Worm (Caenorhabditis elegans) whole organism, late embryonic: Measurements from ENCODE around the gene chs-2.

Source experiments
- C38D4.7 ChIP-seq: fragments of 200-800 bp; sonication (Bioruptor generic); optimal IDR thresholded peaks from 2 replicates; lab custom pipeline; 2018; ENCODE audit warnings: mild to moderate bottlenecking, missing genetic modification characterization, moderate library complexity, missing compliant biosample characterization
- K09A11.1 ChIP-seq: sonication (generic microtip); optimal IDR thresholded peaks from 2 replicates; lab custom pipeline; 2017; ENCODE audit warnings: antibody characterized with exemption, mild to moderate bottlenecking, missing genetic modification characterization, missing compliant biosample characterization; ENCODE audit not compliant: insufficient read depth
- T23F11.4 ChIP-seq: fragments of 200-800 bp; sonication (Bioruptor generic); optimal IDR thresholded peaks from 2 replicates; lab custom pipeline; 2018; ENCODE audit warnings: mild to moderate bottlenecking, missing genetic modification characterization, missing compliant biosample characterization
- ama-1 ChIP-seq: fragments of 150-350 bp; optimal IDR thresholded peaks from 2 replicates; lab custom pipeline; 2014
- ceh-14 ChIP-seq: sonication (generic microtip); optimal IDR thresholded peaks from 2 replicates; lab custom pipeline; 2016; ENCODE audit warnings: missing genotype, missing genetic modification characterization, missing compliant biosample characterization
- ceh-24 ChIP-seq: sonication (generic microtip); optimal IDR thresholded peaks from 2 replicates; lab custom pipeline; 2016; ENCODE audit warnings: mild to moderate bottlenecking, missing genetic modification characterization, missing compliant biosample characterization
- ceh-30 ChIP-seq: fragments of 150-350 bp; optimal IDR thresholded peaks from 2 replicates; lab custom pipeline; 2014; ENCODE audit warnings: missing biosample characterization, missing genetic modification characterization
- ceh-31 ChIP-seq: sonication (generic microtip); optimal IDR thresholded peaks from 2 replicates; lab custom pipeline; 2016; ENCODE audit warnings: missing genetic modification characterization, missing compliant biosample characterization
- ceh-34 ChIP-seq: sonication (generic microtip); optimal IDR thresholded peaks from 2 replicates; lab custom pipeline; 2016; ENCODE audit warnings: mild to moderate bottlenecking, missing genetic modification characterization, missing compliant biosample characterization
- ceh-45 ChIP-seq: fragments of 200-800 bp; sonication (Bioruptor generic); IDR thresholded peaks from 2 replicates; pipeline ENCODE4 v1.3.6; 2022; ENCODE audit warnings: missing genetic modification reagents, missing genetic modification characterization, missing compliant biosample characterization
- che-1 ChIP-seq: sonication (generic microtip); optimal IDR thresholded peaks from 2 replicates; lab custom pipeline; 2016; ENCODE audit warnings: mild to moderate bottlenecking, missing genetic modification characterization, missing compliant biosample characterization
- dmd-4 ChIP-seq: sonication (generic microtip); optimal IDR thresholded peaks from 2 replicates; lab custom pipeline; 2016; ENCODE audit warnings: borderline replicate concordance, missing genetic modification characterization, missing compliant biosample characterization
- elt-2 ChIP-seq: sonication (generic microtip); optimal IDR thresholded peaks from 2 replicates; lab custom pipeline; 2016; ENCODE audit warnings: missing genetic modification reagents, missing genetic modification characterization, missing compliant biosample characterization
- elt-4 ChIP-seq: sonication (generic microtip); optimal IDR thresholded peaks from 2 replicates; lab custom pipeline; 2016; ENCODE audit warnings: missing genetic modification characterization, missing compliant biosample characterization
- ets-4 ChIP-seq: sonication (generic microtip); optimal IDR thresholded peaks from 2 replicates; lab custom pipeline; 2016; ENCODE audit warnings: missing genetic modification characterization, missing compliant biosample characterization
- eyg-1 ChIP-seq: sonication (generic microtip); optimal IDR thresholded peaks from 2 replicates; lab custom pipeline; 2016; ENCODE audit warnings: missing genotype, missing genetic modification characterization, missing compliant biosample characterization
- fkh-10 ChIP-seq: fragments of 150-350 bp; optimal IDR thresholded peaks from 2 replicates; lab custom pipeline; 2014; ENCODE audit warnings: missing biosample characterization, missing genetic modification reagents, missing genetic modification characterization
- gmeb-2 ChIP-seq: sonication (generic microtip); optimal IDR thresholded peaks from 2 replicates; lab custom pipeline; 2016; ENCODE audit warnings: missing genetic modification characterization, inconsistent platforms, missing compliant biosample characterization
- lim-6 ChIP-seq: sonication (generic microtip); optimal IDR thresholded peaks from 2 replicates; lab custom pipeline; 2016; ENCODE audit warnings: missing genetic modification characterization, missing compliant biosample characterization
- madf-2 ChIP-seq: sonication (generic microtip); optimal IDR thresholded peaks from 2 replicates; lab custom pipeline; 2017; ENCODE audit warnings: missing genetic modification characterization, missing compliant biosample characterization
- mec-3 ChIP-seq: sonication (generic microtip); optimal IDR thresholded peaks from 2 replicates; lab custom pipeline; 2016; ENCODE audit warnings: borderline replicate concordance, missing genetic modification characterization, missing compliant biosample characterization
- nhr-232 ChIP-seq: sonication (generic microtip); optimal IDR thresholded peaks from 2 replicates; lab custom pipeline; 2016; ENCODE audit warnings: missing genetic modification characterization, missing compliant biosample characterization
- npax-4 ChIP-seq: sonication (generic microtip); optimal IDR thresholded peaks from 2 replicates; lab custom pipeline; 2016; ENCODE audit warnings: missing genetic modification characterization, missing compliant biosample characterization
- odd-2 ChIP-seq: sonication (generic microtip); optimal IDR thresholded peaks from 2 replicates; lab custom pipeline; 2017; ENCODE audit warnings: antibody characterized with exemption, mild to moderate bottlenecking, missing genetic modification characterization, missing compliant biosample characterization
- pag-3 ChIP-seq: sonication (generic microtip); optimal IDR thresholded peaks from 2 replicates; lab custom pipeline; 2016; ENCODE audit warnings: missing compliant biosample characterization, missing genetic modification characterization, borderline replicate concordance
- pat-9 ChIP-seq: fragments of 200-800 bp; sonication (Bioruptor generic); optimal IDR thresholded peaks from 2 replicates; lab custom pipeline; 2018; ENCODE audit warnings: mild to moderate bottlenecking, missing genetic modification characterization, moderate library complexity, missing compliant biosample characterization
- pax-1 ChIP-seq: fragments of 150-350 bp; optimal IDR thresholded peaks from 2 replicates; lab custom pipeline; 2014; ENCODE audit warnings: missing biosample characterization, missing genetic modification characterization
- pha-2 ChIP-seq: sonication (generic microtip); optimal IDR thresholded peaks from 2 replicates; lab custom pipeline; 2017; ENCODE audit warnings: mild to moderate bottlenecking, missing genetic modification characterization, missing compliant biosample characterization
- pha-4 ChIP-seq: fragments of 150-350 bp; optimal IDR thresholded peaks from 2 replicates; lab custom pipeline; 2018; ENCODE audit warnings: missing biosample characterization, missing genetic modification reagents, missing genetic modification characterization
- pros-1 ChIP-seq: fragments of 150-350 bp; optimal IDR thresholded peaks from 2 replicates; lab custom pipeline; 2014; ENCODE audit warnings: missing biosample characterization, missing genetic modification reagents, missing genetic modification characterization
- sox-2 ChIP-seq: fragments of 200-800 bp; sonication (Bioruptor generic); IDR thresholded peaks from 2 replicates; pipeline ENCODE4 v1.3.6; 2022; ENCODE audit warnings: missing genetic modification reagents, missing genetic modification characterization, missing compliant biosample characterization
- sox-4 ChIP-seq: sonication (generic microtip); optimal IDR thresholded peaks from 2 replicates; lab custom pipeline; 2017; ENCODE audit warnings: mild to moderate bottlenecking, missing genetic modification characterization, inconsistent platforms, missing compliant biosample characterization
- syd-9 ChIP-seq: sonication (generic microtip); optimal IDR thresholded peaks from 2 replicates; lab custom pipeline; 2016; ENCODE audit warnings: mild to moderate bottlenecking, missing genetic modification characterization, moderate library complexity, missing compliant biosample characterization
- ttx-3 ChIP-seq: sonication (generic microtip); optimal IDR thresholded peaks from 2 replicates; lab custom pipeline; 2016; ENCODE audit warnings: missing genetic modification reagents, missing genetic modification characterization, missing compliant biosample characterization
- unc-3 ChIP-seq, 2 experiments: fragments of 200-800 bp in 1 of 2; sonication (Bioruptor generic) in 1 of 2; sonication (generic microtip) in 1 of 2; conservative IDR thresholded peaks in 1 of 2; optimal IDR thresholded peaks in 1 of 2; 2 replicates each; pipeline versions ENCODE4 v1.3.6 to Lab custom; 2016 to 2022; ENCODE audit warnings: missing compliant biosample characterization in 2 of 2, missing genetic modification characterization in 2 of 2, missing genetic modification reagents in 1 of 2
- unc-42 ChIP-seq: sonication (generic microtip); optimal IDR thresholded peaks from 2 replicates; lab custom pipeline; 2016; ENCODE audit warnings: missing genotype, missing genetic modification characterization, missing compliant biosample characterization
- unc-86 ChIP-seq: sonication (generic microtip); optimal IDR thresholded peaks from 2 replicates; lab custom pipeline; 2016; ENCODE audit warnings: missing genetic modification characterization, missing compliant biosample characterization
- zip-5 ChIP-seq: sonication (generic microtip); optimal IDR thresholded peaks from 2 replicates; lab custom pipeline; 2016; ENCODE audit warnings: missing genetic modification characterization, missing compliant biosample characterization
- ztf-16 ChIP-seq: sonication (generic microtip); optimal IDR thresholded peaks from 2 replicates; lab custom pipeline; 2017; ENCODE audit warnings: missing genetic modification characterization, missing compliant biosample characterization

Gene chs-2

DNA sequence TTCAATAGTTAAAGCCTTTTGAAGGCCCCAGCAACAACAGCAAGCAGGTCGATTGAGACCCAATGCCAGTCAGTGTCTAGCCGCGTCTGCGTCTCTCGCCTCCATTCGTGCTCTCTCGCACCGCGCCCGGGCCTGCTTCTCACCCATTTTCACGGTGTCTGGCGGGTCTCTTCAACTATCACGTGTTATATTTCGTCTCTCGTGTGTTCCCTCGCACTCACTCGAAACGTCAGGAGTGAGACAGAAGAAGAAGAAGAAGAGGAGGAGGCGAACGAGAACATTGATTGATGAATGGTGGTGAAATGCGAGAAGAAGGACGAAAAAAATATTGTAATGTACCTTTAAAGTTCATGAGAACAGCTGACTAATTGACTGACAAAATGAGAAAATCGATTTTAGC is 24.4 kb downstream of the chs-2 start (continued):
- TF ChIP-seq sox-2 (GFP tag; lab: Robert Waterston, UW) (no peak), ceh-30 (tag; lab: Kevin White, UChicago) (no peak), sox-4 (tag; lab: Kevin White, UChicago) (no peak), K09A11.1 (tag; lab: Kevin White, UChicago) (no peak), mec-3 (tag; lab: Kevin White, UChicago) (no peak), ceh-34 (tag; lab: Kevin White, UChicago) (peak; percentile 69), ceh-31 (peak; percentile 69), ets-4 (tag; lab: Kevin White, UChicago) (peak; percentile 39), pros-1 (tag; lab: Kevin White, UChicago) (peak; percentile 45), zip-5 (tag; lab: Kevin White, UChicago) (no peak), ceh-14 (tag; lab: Kevin White, UChicago) (no peak), nhr-232 (tag; lab: Kevin White, UChicago) (peak; percentile 17), fkh-10 (GFP tag; lab: Kevin White, UChicago) (no peak), ceh-24 (tag; lab: Kevin White, UChicago) (no peak), gmeb-2 (no peak), syd-9 (tag; lab: Kevin White, UChicago) (no peak), madf-2 (tag; lab: Kevin White, UChicago) (no peak), pha-4 (tag; lab: Kevin White, UChicago) (no peak), pha-2 (tag; lab: Kevin White, UChicago) (no peak), elt-2 (tag; lab: Kevin White, UChicago) (no peak), elt-4 (tag; lab: Kevin White, UChicago) (no peak), C38D4.7 (GFP tag; lab: Kevin White, UChicago) (no peak)

ce11 chrII:232641-233040 is 35.9 kb downstream of the chs-2 start, which contains the start of gene Y43H11AL.1:
Gene Y43H11AL.1 (minus strand): TSS chrII:232741.
- TF ChIP-seq dmd-4 (no peak), mec-3 (tag; lab: Kevin White, UChicago) (no peak), ets-4 (tag; lab: Kevin White, UChicago) (no peak), sox-4 (tag; lab: Kevin White, UChicago) (no peak), gmeb-2 (no peak), unc-42 (tag; lab: Kevin White, UChicago) (no peak), npax-4 (tag; lab: Kevin White, UChicago) (no peak), pax-1 (tag; lab: Kevin White, UChicago) (no peak), elt-2 (tag; lab: Kevin White, UChicago) (no peak), ttx-3 (no peak), ama-1 (lab: Kevin White, UChicago) (no peak), unc-3 (GFP tag; conservative IDR thresholded peaks at IDR 0.05; lab: Robert Waterston, UW) (no peak), unc-3 (tag; optimal IDR thresholded peaks at IDR 0.05; lab: Kevin White, UChicago) (no peak), fkh-10 (GFP tag; lab: Kevin White, UChicago) (no peak)

ce11 chrII:237721-238120 is 40.9 kb downstream of the chs-2 start, which contains the start of gene laat-1:
Gene laat-1 (minus strand): TSS chrII:237821.
- no peak for TF ChIP-seq lim-6 (tag; lab: Kevin White, UChicago)
- TF ChIP-seq ceh-14 (tag; lab: Kevin White, UChicago), result no peak
- no peak for TF ChIP-seq ceh-30 (tag; lab: Kevin White, UChicago)
- no peak for TF ChIP-seq unc-42 (tag; lab: Kevin White, UChicago)
- no peak for TF ChIP-seq odd-2 (tag; lab: Kevin White, UChicago)
- TF ChIP-seq T23F11.4 (GFP tag; lab: Kevin White, UChicago), result no peak
- no peak for TF ChIP-seq pax-1 (tag; lab: Kevin White, UChicago)
- no peak for TF ChIP-seq mec-3 (tag; lab: Kevin White, UChicago)
- TF ChIP-seq npax-4 (tag; lab: Kevin White, UChicago), result no peak
- TF ChIP-seq elt-2 (tag; lab: Kevin White, UChicago), result no peak
- TF ChIP-seq unc-86 (tag; lab: Kevin White, UChicago), result no peak
- no peak for TF ChIP-seq ztf-16 (tag; lab: Kevin White, UChicago)
- TF ChIP-seq ceh-45 (GFP tag; lab: Robert Waterston, UW), result no peak
- TF ChIP-seq ama-1 (lab: Kevin White, UChicago), result no peak
- TF ChIP-seq pat-9, result no peak
- TF ChIP-seq che-1 (tag; lab: Kevin White, UChicago), result no peak
- no peak for TF ChIP-seq ets-4 (tag; lab: Kevin White, UChicago)
- TF ChIP-seq pag-3 (tag; lab: Kevin White, UChicago), result no peak
- TF ChIP-seq eyg-1, result no peak
- TF ChIP-seq, all 69 proteins: peak for 0
